Worm (Caenorhabditis elegans) whole organism, L3 larva: ENCODE measurements around the gene clc-33.
A peak's percentile ranks its signal among the peaks of the same experiment; 100 is the strongest.

ENCODE experiments used
- ceh-16 ChIP-seq: sonication (generic microtip); optimal IDR thresholded peaks from 2 replicates; lab custom pipeline; 2017; ENCODE audit warnings: missing biosample characterization, missing genetic modification characterization
- ceh-82 ChIP-seq: fragments of 150-350 bp; optimal IDR thresholded peaks from 2 replicates; lab custom pipeline; 2014; ENCODE audit warnings: missing biosample characterization, missing genetic modification characterization
- elt-2 ChIP-seq: sonication (generic microtip); optimal IDR thresholded peaks from 2 replicates; lab custom pipeline; 2016; ENCODE audit warnings: missing genetic modification reagents, mild to moderate bottlenecking, missing genetic modification characterization, missing compliant biosample characterization
- eor-1 ChIP-seq, 2 experiments: fragments of 150-350 bp; optimal IDR thresholded peaks; 2 replicates each; lab custom pipeline; 2014 to 2018; ENCODE audit warnings: missing biosample characterization in 2 of 2, missing genetic modification characterization in 2 of 2
- nhr-25 ChIP-seq: sonication (generic microtip); optimal IDR thresholded peaks from 2 replicates; lab custom pipeline; 2017; ENCODE audit warnings: missing biosample characterization, missing genetic modification characterization
- pha-4 ChIP-seq: fragments of 150-350 bp; optimal IDR thresholded peaks from 2 replicates; lab custom pipeline; 2014; ENCODE audit warnings: missing biosample characterization, missing genetic modification reagents, missing genetic modification characterization
- pqm-1 ChIP-seq: fragments of 150-350 bp; optimal IDR thresholded peaks from 2 replicates; lab custom pipeline; 2017; ENCODE audit warnings: missing biosample characterization, missing genetic modification characterization, inconsistent platforms

The clc-33 gene

DNA sequence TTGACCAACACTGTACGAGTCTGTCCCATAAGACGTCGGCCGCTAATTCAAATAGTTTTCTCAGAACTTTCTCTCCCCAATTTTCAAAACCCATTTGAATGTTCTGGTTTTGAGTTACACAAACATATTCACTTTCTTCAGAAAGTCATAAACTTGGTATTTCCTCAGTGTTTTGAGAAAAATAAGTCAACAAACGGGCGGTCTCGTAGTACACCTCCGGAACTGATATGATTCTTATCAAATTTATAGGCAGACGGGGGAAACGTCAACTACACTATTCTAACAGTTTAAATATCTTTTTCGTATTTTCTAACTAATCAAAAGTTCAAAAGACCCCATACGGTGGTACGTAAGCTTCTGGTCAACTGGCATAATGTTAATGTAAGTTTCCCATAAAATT is 44.0 kb downstream of the clc-33 start:
- TF ChIP-seq ceh-16 (no peak), elt-2 (tag; lab: Kevin White, UChicago) (peak; percentile 73), pha-4 (tag; lab: Kevin White, UChicago) (peak; percentile 2), nhr-25 (tag; lab: Kevin White, UChicago) (no peak)
- TF ChIP-seq, all 47 proteins: peak for 2

DNA sequence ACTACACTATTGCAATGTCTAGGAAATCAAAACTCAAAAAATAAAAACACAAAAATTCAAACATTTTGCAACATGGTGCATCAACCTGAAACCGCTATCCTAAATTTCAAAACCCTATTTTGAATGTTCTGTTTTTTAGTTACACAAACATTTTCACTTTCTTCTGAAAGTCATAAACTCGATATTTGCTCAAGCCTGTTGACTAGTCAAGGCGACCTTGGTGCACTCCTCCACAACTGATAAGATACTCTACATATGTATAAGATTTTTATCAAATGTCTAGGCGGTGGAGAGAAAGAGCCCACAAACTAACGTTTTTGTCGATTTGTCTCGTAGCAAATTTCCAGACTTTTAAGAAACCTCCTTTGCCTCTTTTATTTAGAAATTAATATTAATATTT is 47.8 kb downstream of the clc-33 start, which contains the start of gene T07D3.4:
TSS of gene T07D3.4 (plus strand) at position 286 of the 400 bp plus-strand sequence.
- TF ChIP-seq elt-2 (tag; lab: Kevin White, UChicago) (peak; percentile 75), pqm-1 (tag; lab: Kevin White, UChicago) (peak; percentile 13), ceh-82 (tag; lab: Kevin White, UChicago) (no peak), eor-1 (tag; optimal IDR thresholded peaks at IDR 0.05; lab: Kevin White, UChicago) (no peak), pha-4 (tag; lab: Kevin White, UChicago) (peak; percentile 36)
